Fruit fly (Drosophila melanogaster) whole organism, adult: ENCODE data around the gene Gmap.

Experiments used
- CG11617 ChIP-seq: fragments of 200-800 bp; sonication (Bioruptor generic); optimal IDR thresholded peaks from 2 replicates; lab custom pipeline; 2017; ENCODE audit warnings: mild to moderate bottlenecking, missing biosample characterization, missing genetic modification reagents, missing genetic modification characterization
- CG12768 ChIP-seq: fragments of 200-800 bp; sonication (Bioruptor generic); optimal IDR thresholded peaks from 2 replicates; lab custom pipeline; 2017; ENCODE audit warnings: missing biosample characterization, missing genetic modification characterization, mild to moderate bottlenecking, moderate library complexity, missing genetic modification reagents
- CG14711 ChIP-seq: fragments of 200-800 bp; sonication (Bioruptor generic); optimal IDR thresholded peaks from 2 replicates; lab custom pipeline; 2018; ENCODE audit warnings: missing biosample characterization, mild to moderate bottlenecking, missing genetic modification characterization, moderate library complexity
- CG1620 ChIP-seq: fragments of 200-800 bp; sonication (Bioruptor generic); optimal IDR thresholded peaks from 2 replicates; lab custom pipeline; 2016; ENCODE audit warnings: missing biosample characterization, missing genetic modification characterization
- CG33017 ChIP-seq: fragments of 200-800 bp; sonication (Bioruptor generic); optimal IDR thresholded peaks from 2 replicates; lab custom pipeline; 2018; ENCODE audit warnings: missing biosample characterization, mild to moderate bottlenecking, missing genetic modification characterization, moderate library complexity
- CG5204 ChIP-seq: fragments of 200-800 bp; sonication (Bioruptor generic); optimal IDR thresholded peaks from 2 replicates; lab custom pipeline; 2016; ENCODE audit warnings: missing biosample characterization, missing genetic modification characterization
- CG7045 ChIP-seq: fragments of 200-800 bp; sonication (Bioruptor generic); optimal IDR thresholded peaks from 2 replicates; lab custom pipeline; 2017; ENCODE audit warnings: missing biosample characterization, mild to moderate bottlenecking, missing genetic modification characterization
- CG7101 ChIP-seq: fragments of 200-800 bp; sonication (Bioruptor generic); optimal IDR thresholded peaks from 2 replicates; lab custom pipeline; 2018; ENCODE audit warnings: missing biosample characterization, mild to moderate bottlenecking, missing genetic modification characterization, moderate library complexity
- Clk ChIP-seq: fragments of 200-800 bp; sonication (Bioruptor generic); optimal IDR thresholded peaks from 2 replicates; lab custom pipeline; 2017; ENCODE audit warnings: missing biosample characterization, missing genetic modification characterization
- Crg-1 ChIP-seq: fragments of 200-800 bp; sonication (Bioruptor generic); optimal IDR thresholded peaks from 2 replicates; lab custom pipeline; 2016; ENCODE audit warnings: missing biosample characterization, missing genetic modification characterization
- Hr96 ChIP-seq: fragments of 200-800 bp; sonication (Bioruptor generic); optimal IDR thresholded peaks from 2 replicates; lab custom pipeline; 2016; ENCODE audit warnings: missing biosample characterization, missing genetic modification characterization
- Mnt ChIP-seq: fragments of 200-800 bp; sonication (Bioruptor generic); optimal IDR thresholded peaks from 2 replicates; lab custom pipeline; 2016; ENCODE audit warnings: missing biosample characterization, mild to moderate bottlenecking, missing genetic modification characterization
- bab1 ChIP-seq: fragments of 200-800 bp; sonication (Bioruptor generic); optimal IDR thresholded peaks from 3 replicates; lab custom pipeline; 2019; ENCODE audit warnings: missing biosample characterization, mild to moderate bottlenecking, missing genetic modification characterization, moderate library complexity
- cic ChIP-seq: fragments of 200-800 bp; sonication (Bioruptor generic); optimal IDR thresholded peaks from 2 replicates; lab custom pipeline; 2017; ENCODE audit warnings: missing biosample characterization, mild to moderate bottlenecking, missing genetic modification characterization, moderate library complexity
- cnc ChIP-seq, 2 experiments: fragments of >200 bp; optimal IDR thresholded peaks; 2 replicates each; lab custom pipeline; 2017
- kay ChIP-seq: fragments of 200-800 bp; sonication (Bioruptor generic); peaks from one replicate; lab custom pipeline; 2016; ENCODE audit warnings: missing biosample characterization, missing genetic modification characterization, borderline replicate concordance
- ovo ChIP-seq: fragments of 200-800 bp; sonication (Bioruptor generic); optimal IDR thresholded peaks from 2 replicates; lab custom pipeline; 2016; ENCODE audit warnings: missing biosample characterization, missing genetic modification characterization
- pad ChIP-seq: fragments of 200-800 bp; sonication (Bioruptor generic); optimal IDR thresholded peaks from 3 replicates; lab custom pipeline; 2017; ENCODE audit warnings: missing biosample characterization, missing genetic modification characterization, mild to moderate bottlenecking, moderate library complexity, missing genetic modification reagents
- tj ChIP-seq: fragments of 200-800 bp; sonication (Bioruptor generic); optimal IDR thresholded peaks from 3 replicates; lab custom pipeline; 2017; ENCODE audit warnings: missing biosample characterization, mild to moderate bottlenecking, missing genetic modification characterization, moderate library complexity
- toe ChIP-seq: fragments of 200-800 bp; sonication (Bioruptor generic); optimal IDR thresholded peaks from 2 replicates; lab custom pipeline; 2016; ENCODE audit warnings: missing biosample characterization, missing genetic modification characterization

Gene Gmap

DNA sequence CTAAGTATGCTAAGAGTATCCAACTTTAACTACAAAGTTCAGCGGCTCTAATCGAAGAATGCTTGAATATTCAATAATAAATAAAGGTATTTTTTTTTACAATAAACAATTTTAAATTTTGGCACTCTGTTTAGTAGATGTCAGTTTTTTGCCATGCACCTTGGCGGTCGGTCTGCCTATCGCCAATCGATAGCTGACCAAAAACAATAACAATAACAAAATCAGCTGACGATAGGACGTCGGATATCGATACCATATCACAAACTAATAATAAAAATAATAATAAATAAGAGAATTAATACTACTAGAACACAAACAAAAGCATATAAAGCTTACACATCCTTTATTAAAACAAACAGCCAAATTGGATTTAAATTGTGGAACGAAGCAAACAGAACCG, at the start of gene Gmap:
Gene Gmap, plus strand, starts transcription at position 241 of the 400 bp plus-strand sequence.
- no peak for TF ChIP-seq Hr96
- peak; percentile 15 for TF ChIP-seq CG14711 (tag; lab: Kevin White, UChicago)
- TF ChIP-seq ovo (GFP tag; lab: Kevin White, UChicago) = no peak
- TF ChIP-seq kay (GFP tag; lab: Kevin White, UChicago) = peak; percentile 57
- peak; percentile 39 for TF ChIP-seq bab1 (GFP tag; lab: Kevin White, UChicago)

DNA sequence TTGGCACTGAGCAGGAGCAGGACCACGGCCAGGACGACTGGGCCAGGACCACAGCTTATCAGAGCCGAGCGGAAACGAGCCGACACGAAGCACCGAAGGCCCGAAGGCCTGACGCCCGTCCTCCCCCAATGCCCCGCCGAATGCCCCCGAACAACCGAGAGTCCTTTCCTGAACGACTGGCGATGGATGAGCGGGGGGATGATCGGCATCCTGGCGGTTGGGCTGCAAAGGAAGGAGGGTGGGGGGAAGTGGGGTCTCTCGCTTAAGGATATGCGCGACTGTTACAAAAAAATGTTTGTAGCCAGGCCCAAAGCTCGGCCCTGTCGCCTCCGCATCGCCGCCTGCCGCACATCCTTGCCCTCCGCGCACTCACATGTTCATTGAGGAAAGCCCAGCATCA, 45.5 kb upstream of the Gmap start, which contains the start of gene Cngl:
Gene Cngl, minus strand, starts transcription at position 8 of the 400 bp plus-strand sequence.
- TF ChIP-seq CG5204 (GFP tag; lab: Kevin White, UChicago) (no peak), cic (GFP tag; lab: Kevin White, UChicago) (no peak), CG11617 (no peak), toe (GFP tag; lab: Kevin White, UChicago) (no peak), cnc (optimal IDR thresholded peaks at IDR 0.05; lab: Kevin White, UChicago) (no peak), bab1 (GFP tag; lab: Kevin White, UChicago) (no peak), CG33017 (no peak), ovo (GFP tag; lab: Kevin White, UChicago) (no peak), CG7045 (GFP tag; lab: Kevin White, UChicago) (no peak), tj (GFP tag; lab: Kevin White, UChicago) (no peak)

DNA sequence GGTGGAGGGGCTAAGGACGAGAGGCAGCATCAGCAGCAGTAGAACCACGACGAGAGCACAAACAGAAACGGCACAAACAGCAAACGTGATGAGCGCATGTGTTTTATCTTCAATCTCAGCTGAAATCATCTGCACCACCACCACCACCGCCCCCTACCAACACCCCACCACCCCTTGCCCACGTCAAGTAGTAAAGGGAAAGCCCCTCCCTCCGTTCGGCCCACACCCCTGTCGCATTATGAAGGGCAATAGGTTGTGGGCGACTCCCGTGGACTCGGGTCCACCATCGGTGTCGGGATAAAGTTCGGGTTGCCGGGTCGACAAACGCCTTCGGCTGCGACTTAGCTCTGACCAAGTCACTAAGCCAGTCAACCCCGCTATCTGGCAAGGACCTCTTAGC, 43.2 kb upstream of the Gmap start:
- no peak for TF ChIP-seq CG7045 (GFP tag; lab: Kevin White, UChicago)
- TF ChIP-seq CG1620 (GFP tag; lab: Kevin White, UChicago) = no peak
- no peak for TF ChIP-seq Crg-1
- no peak for TF ChIP-seq ovo (GFP tag; lab: Kevin White, UChicago)
- no peak for TF ChIP-seq CG11617
- TF ChIP-seq cic (GFP tag; lab: Kevin White, UChicago) = no peak
- no peak for TF ChIP-seq Hr96
- TF ChIP-seq CG14711 (tag; lab: Kevin White, UChicago) = no peak
- no peak for TF ChIP-seq CG12768

- TF ChIP-seq tj (GFP tag; lab: Kevin White, UChicago) = no peak
- TF ChIP-seq CG14711 (tag; lab: Kevin White, UChicago) = no peak
- TF ChIP-seq CG7045 (GFP tag; lab: Kevin White, UChicago) = no peak
- TF ChIP-seq CG33017 = no peak
Observed at dm6 chrX:15448136-15448535, 38.6 kb upstream of the Gmap start.

DNA sequence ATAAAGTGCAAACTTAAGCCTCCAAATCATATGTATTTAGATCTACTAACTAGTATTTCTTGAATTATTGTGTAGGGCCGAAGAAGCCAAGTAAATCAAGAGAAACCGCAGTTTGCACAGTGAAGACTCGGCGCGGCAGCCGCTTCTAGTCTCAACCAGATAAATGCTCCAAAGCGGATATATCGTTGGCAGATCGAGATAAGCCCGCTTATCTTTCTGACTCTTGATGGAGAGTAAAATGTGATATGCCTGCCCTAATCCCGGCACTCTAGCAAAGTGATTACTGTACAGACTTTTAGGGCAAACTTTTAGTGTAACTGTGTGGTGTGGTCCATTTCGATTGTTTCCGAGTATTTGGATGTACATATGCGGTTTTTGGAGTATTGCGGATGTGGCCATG, 37.9 kb upstream of the Gmap start:
- no peak for TF ChIP-seq CG7045 (GFP tag; lab: Kevin White, UChicago)
- no peak for TF ChIP-seq toe (GFP tag; lab: Kevin White, UChicago)
- TF ChIP-seq CG33017 = no peak
- no peak for TF ChIP-seq ovo (GFP tag; lab: Kevin White, UChicago)
- TF ChIP-seq Hr96 = no peak
- TF ChIP-seq CG12768 = no peak

dm6 chrX:15449490-15450326, 37.0 kb upstream of the Gmap start, which contains the start of the genes Scamp and Ahcy:
Gene Scamp (minus strand): TSS chrX:15449883.
Gene Ahcy (plus strand): TSS chrX:15450261.
- TF ChIP-seq cic (GFP tag; lab: Kevin White, UChicago) (no peak), CG33017 (no peak), CG11617 (peak; percentile 37), CG5204 (GFP tag; lab: Kevin White, UChicago) (peak; percentile 40), toe (GFP tag; lab: Kevin White, UChicago) (peak; percentile 23), bab1 (GFP tag; lab: Kevin White, UChicago) (no peak), CG14711 (tag; lab: Kevin White, UChicago) (no peak), pad (GFP tag; lab: Kevin White, UChicago) (no peak), CG7045 (GFP tag; lab: Kevin White, UChicago) (no peak), CG7101 (peak; percentile 11), Mnt (GFP tag; lab: Kevin White, UChicago) (no peak), tj (GFP tag; lab: Kevin White, UChicago) (no peak), ovo (GFP tag; lab: Kevin White, UChicago) (no peak), Hr96 (peak; percentile 31), Crg-1 (peak; percentile 11), cnc (optimal IDR thresholded peaks at IDR 0.05; lab: Kevin White, UChicago) (peak in 1 of 2 experiments; percentile 35), CG1620 (GFP tag; lab: Kevin White, UChicago) (no peak), CG12768 (no peak), Clk (GFP tag; lab: Kevin White, UChicago) (no peak), kay (GFP tag; lab: Kevin White, UChicago) (peak; percentile 51)

DNA sequence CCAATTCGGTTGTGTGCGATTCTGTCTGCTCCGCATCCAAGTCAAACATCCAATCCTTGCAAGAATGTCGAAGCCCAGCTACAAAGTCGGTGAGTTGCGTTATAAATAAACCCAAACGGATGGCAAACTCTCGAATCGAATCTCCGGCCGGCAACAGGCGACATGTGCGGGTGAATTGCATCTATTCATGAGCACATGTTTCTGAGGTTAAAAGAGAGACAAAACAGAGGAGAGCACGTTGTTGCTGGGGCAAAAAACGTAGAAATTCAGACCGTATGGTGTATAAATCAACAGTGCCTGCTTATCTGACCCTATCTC, 36.4 kb upstream of the Gmap start:
- TF ChIP-seq cnc (optimal IDR thresholded peaks at IDR 0.05; lab: Kevin White, UChicago) (peak in 1 of 2 experiments; percentile 18), Mnt (GFP tag; lab: Kevin White, UChicago) (peak; percentile 96), tj (GFP tag; lab: Kevin White, UChicago) (no peak), CG5204 (GFP tag; lab: Kevin White, UChicago) (no peak)
